Worm (Caenorhabditis elegans): Measurements from ENCODE around the gene gln-6.

ce11 chrIV:9718396-9718795, 22.3 kb downstream of the gln-6 start:
- TF ChIP-seq ama-1 (optimal IDR thresholded peaks at IDR 0.05) (no peak), snpc-4 (tag; optimal IDR thresholded peaks at IDR 0.05) (no peak), unc-62 (GFP tag; optimal IDR thresholded peaks at IDR 0.05 in 1 of 2) (peak in 1 of 2 experiments; percentile 97), unc-62 (tag; optimal IDR thresholded peaks at IDR 0.05) (no peak), unc-130 (GFP tag; optimal IDR thresholded peaks at IDR 0.05) (no peak), daf-19 (GFP tag; conservative IDR thresholded peaks at IDR 0.05) (no peak), lsy-2 (tag; optimal IDR thresholded peaks at IDR 0.05) (peak; percentile 70 to 79), nhr-77 (tag; optimal IDR thresholded peaks at IDR 0.05) (peak; percentile 31)

All from whole organism, L4 larva.